Fruit fly (Drosophila melanogaster) whole organism, embryonic: ENCODE measurements around the gene cic.

Experiments used
- Adf1 ChIP-seq: fragments of 200-800 bp; sonication (Bioruptor generic); IDR thresholded peaks from 2 replicates; pipeline ENCODE4 v1.3.6; 2022; ENCODE audit warnings: missing biosample characterization, missing genetic modification characterization
- CG10979 ChIP-seq: fragments of 200-800 bp; sonication (Bioruptor generic); optimal IDR thresholded peaks from 2 replicates; lab custom pipeline; 2018; ENCODE audit warnings: missing biosample characterization, mild to moderate bottlenecking, missing genetic modification characterization, moderate library complexity
- CG12391 ChIP-seq: fragments of 200-800 bp; sonication (Bioruptor generic); optimal IDR thresholded peaks from 3 replicates; lab custom pipeline; 2018; ENCODE audit warnings: missing biosample characterization, mild to moderate bottlenecking, missing genetic modification characterization, moderate library complexity
- CG12769 ChIP-seq: fragments of 200-800 bp; sonication (Bioruptor generic); optimal IDR thresholded peaks from 2 replicates; lab custom pipeline; 2019; ENCODE audit warnings: missing biosample characterization, mild to moderate bottlenecking, missing genetic modification characterization, moderate library complexity
- CG14860 ChIP-seq: fragments of 200-800 bp; sonication (Bioruptor generic); IDR thresholded peaks from 3 replicates; pipeline ENCODE4 v1.3.6; 2022; ENCODE audit warnings: missing biosample characterization, missing genetic modification characterization; ENCODE audit not compliant: partially characterized antibody
- CG15479 ChIP-seq: fragments of 200-800 bp; sonication (Bioruptor generic); optimal IDR thresholded peaks from 3 replicates; lab custom pipeline; 2019; ENCODE audit warnings: missing biosample characterization, mild to moderate bottlenecking, missing genetic modification characterization, moderate library complexity
- CG17385 ChIP-seq: fragments of 200-800 bp; sonication (Bioruptor generic); optimal IDR thresholded peaks from 3 replicates; lab custom pipeline; 2018; ENCODE audit warnings: missing biosample characterization, mild to moderate bottlenecking, missing genetic modification characterization
- CG1832 ChIP-seq: fragments of 200-800 bp; sonication (Bioruptor generic); optimal IDR thresholded peaks from 2 replicates; lab custom pipeline; 2017; ENCODE audit warnings: missing biosample characterization, mild to moderate bottlenecking, missing genetic modification characterization, inconsistent platforms
- CG2199 ChIP-seq: fragments of 200-800 bp; sonication (Bioruptor generic); IDR thresholded peaks from 3 replicates; pipeline ENCODE4 v1.3.6; 2022; ENCODE audit warnings: missing biosample characterization, missing genetic modification characterization
- CG4360 ChIP-seq: fragments of 200-800 bp; sonication (Bioruptor generic); IDR thresholded peaks from 2 replicates; pipeline ENCODE4 v1.3.6; 2022; ENCODE audit warnings: missing biosample characterization, missing genetic modification characterization
- CG4820 ChIP-seq: fragments of 200-800 bp; sonication (Bioruptor generic); optimal IDR thresholded peaks from 3 replicates; lab custom pipeline; 2016; ENCODE audit warnings: missing biosample characterization, missing genetic modification characterization
- CG9437 ChIP-seq: fragments of 200-800 bp; sonication (Bioruptor generic); optimal IDR thresholded peaks from 2 replicates; lab custom pipeline; 2018; ENCODE audit warnings: missing biosample characterization, mild to moderate bottlenecking, missing genetic modification characterization
- CG9817 ChIP-seq: fragments of 200-800 bp; sonication (Bioruptor generic); optimal IDR thresholded peaks from 2 replicates; lab custom pipeline; 2018; ENCODE audit warnings: missing biosample characterization, mild to moderate bottlenecking, missing genetic modification characterization, moderate library complexity
- CG9932 ChIP-seq: fragments of 200-800 bp; sonication (Bioruptor generic); IDR thresholded peaks from 2 replicates; pipeline ENCODE4 v1.3.6; 2022; ENCODE audit warnings: missing biosample characterization, missing genetic modification characterization
- D ChIP-seq, 2 experiments: fragments of 200-800 bp in 1 of 2; fragments of >200 bp in 1 of 2; sonication (Bioruptor generic) in 1 of 2; optimal IDR thresholded peaks; 2 replicates in 1 of 2; 3 replicates in 1 of 2; lab custom pipeline; 2017; ENCODE audit warnings: mild to moderate bottlenecking in 1 of 2, missing biosample characterization in 1 of 2, missing genetic modification characterization in 1 of 2, missing genetic modification reagents in 1 of 2
- D19B ChIP-seq: fragments of 200-800 bp; sonication (Bioruptor generic); optimal IDR thresholded peaks from 2 replicates; lab custom pipeline; 2017; ENCODE audit warnings: missing biosample characterization, mild to moderate bottlenecking, missing genetic modification characterization
- Dll ChIP-seq: fragments of 200-800 bp; sonication (Bioruptor generic); IDR thresholded peaks from 4 replicates; pipeline ENCODE4 v1.3.6; 2022; ENCODE audit warnings: missing biosample characterization, missing genetic modification characterization; ENCODE audit not compliant: partially characterized antibody
- Doc3 ChIP-seq: fragments of 200-800 bp; sonication (Bioruptor generic); IDR thresholded peaks from 3 replicates; pipeline ENCODE4 v1.3.6; 2022; ENCODE audit warnings: missing biosample characterization, missing genetic modification characterization; ENCODE audit not compliant: partially characterized antibody
- E2f1 ChIP-seq: fragments of 200-800 bp; sonication (Bioruptor generic); IDR thresholded peaks from 2 replicates; pipeline ENCODE4 v1.3.6; 2022; ENCODE audit warnings: missing biosample characterization, missing genetic modification characterization
- Elba2 ChIP-seq: fragments of 200-800 bp; sonication (Bioruptor generic); optimal IDR thresholded peaks from 3 replicates; lab custom pipeline; 2016; ENCODE audit warnings: missing biosample characterization, missing genetic modification characterization
- HLHmδ ChIP-seq: fragments of 200-800 bp; sonication (Bioruptor generic); optimal IDR thresholded peaks from 2 replicates; lab custom pipeline; 2018; ENCODE audit warnings: missing biosample characterization, mild to moderate bottlenecking, missing genetic modification characterization, moderate library complexity
- Mrtf ChIP-seq: fragments of 200-800 bp; sonication (Bioruptor generic); IDR thresholded peaks from 3 replicates; pipeline ENCODE4 v1.3.6; 2022; ENCODE audit warnings: missing biosample characterization, missing genetic modification characterization
- NC2α ChIP-seq: fragments of 200-800 bp; sonication (Bioruptor generic); optimal IDR thresholded peaks from 2 replicates; lab custom pipeline; 2016; ENCODE audit warnings: missing biosample characterization, missing genetic modification characterization
- Pdp1 ChIP-seq, 2 experiments: fragments of 200-800 bp; sonication (Bioruptor generic); optimal IDR thresholded peaks; 3 replicates each; lab custom pipeline; 2016; ENCODE audit warnings: missing biosample characterization in 2 of 2, missing genetic modification characterization in 2 of 2, mild to moderate bottlenecking in 1 of 2, moderate library complexity in 1 of 2
- Scr ChIP-seq: fragments of 200-800 bp; sonication (Bioruptor generic); IDR thresholded peaks from 2 replicates; pipeline ENCODE4 v1.3.6; 2022; ENCODE audit warnings: missing biosample characterization, missing genetic modification characterization; ENCODE audit not compliant: partially characterized antibody
- Sox102F ChIP-seq: fragments of 200-800 bp; sonication (Bioruptor generic); optimal IDR thresholded peaks from 2 replicates; lab custom pipeline; 2018; ENCODE audit warnings: missing biosample characterization, mild to moderate bottlenecking, missing genetic modification characterization, moderate library complexity
- Tbp ChIP-seq: fragments of >200 bp; optimal IDR thresholded peaks from 2 replicates; lab custom pipeline; 2018; ENCODE audit warnings: missing biosample characterization, missing genetic modification characterization
- Trl ChIP-seq, 3 experiments: fragments of >200 bp in 2 of 3; fragments of 200-800 bp in 1 of 3; sonication (Bioruptor generic) in 1 of 3; optimal IDR thresholded peaks; 2 replicates in 1 of 3; 3 replicates in 2 of 3; lab custom pipeline; 2016 to 2017; ENCODE audit warnings: missing biosample characterization in 1 of 3, missing genetic modification characterization in 1 of 3
- Xbp1 ChIP-seq: fragments of 200-800 bp; sonication (Bioruptor generic); optimal IDR thresholded peaks from 3 replicates; lab custom pipeline; 2016; ENCODE audit warnings: missing biosample characterization, mild to moderate bottlenecking, missing genetic modification characterization
- ase ChIP-seq: fragments of 200-800 bp; sonication (Bioruptor generic); IDR thresholded peaks from 3 replicates; pipeline ENCODE4 v1.3.6; 2022; ENCODE audit warnings: missing biosample characterization, missing genetic modification characterization
- bsh ChIP-seq, 2 experiments: fragments of 200-800 bp; sonication (Bioruptor generic); optimal IDR thresholded peaks; 2 replicates each; lab custom pipeline; 2017 to 2018; ENCODE audit warnings: mild to moderate bottlenecking in 2 of 2, missing biosample characterization in 2 of 2, missing genetic modification characterization in 2 of 2, moderate library complexity in 1 of 2
- cad ChIP-seq: fragments of >200 bp; optimal IDR thresholded peaks from 2 replicates; lab custom pipeline; 2017; ENCODE audit warnings: missing biosample characterization, missing genetic modification characterization
- cg ChIP-seq: fragments of 200-800 bp; sonication (Bioruptor generic); optimal IDR thresholded peaks from 3 replicates; lab custom pipeline; 2019; ENCODE audit warnings: missing biosample characterization, mild to moderate bottlenecking, missing genetic modification characterization, moderate library complexity
- croc ChIP-seq: fragments of 200-800 bp; sonication (Bioruptor generic); conservative IDR thresholded peaks from 3 replicates; pipeline ENCODE4 v1.3.6; 2022; ENCODE audit warnings: missing biosample characterization, missing genetic modification characterization
- crol ChIP-seq: fragments of 200-800 bp; sonication (Bioruptor generic); IDR thresholded peaks from 2 replicates; pipeline ENCODE4 v1.3.6; 2022; ENCODE audit warnings: missing biosample characterization, missing genetic modification characterization
- dimm ChIP-seq: fragments of 200-800 bp; sonication (Bioruptor generic); IDR thresholded peaks from 2 replicates; pipeline ENCODE4 v1.3.6; 2022; ENCODE audit warnings: missing biosample characterization, missing genetic modification characterization
- exex ChIP-seq: fragments of 200-800 bp; sonication (Bioruptor generic); optimal IDR thresholded peaks from 4 replicates; lab custom pipeline; 2018; ENCODE audit warnings: missing biosample characterization, mild to moderate bottlenecking, missing genetic modification characterization, moderate library complexity
- hkb ChIP-seq, 2 experiments: fragments of 200-800 bp in 1 of 2; fragments of >200 bp in 1 of 2; sonication (Bioruptor generic) in 1 of 2; IDR thresholded peaks in 1 of 2; optimal IDR thresholded peaks in 1 of 2; 2 replicates each; pipeline versions ENCODE4 v1.3.6 to Lab custom; 2017 to 2022; ENCODE audit warnings: missing biosample characterization in 1 of 2, missing genetic modification characterization in 1 of 2
- kni ChIP-seq: fragments of 200-800 bp; sonication (Bioruptor generic); optimal IDR thresholded peaks from 3 replicates; lab custom pipeline; 2017; ENCODE audit warnings: mild to moderate bottlenecking, missing biosample characterization, missing genetic modification reagents, missing genetic modification characterization
- nom ChIP-seq: fragments of 200-800 bp; sonication (Bioruptor generic); optimal IDR thresholded peaks from 2 replicates; lab custom pipeline; 2017; ENCODE audit warnings: missing biosample characterization, missing genetic modification characterization, mild to moderate bottlenecking, moderate library complexity, missing genetic modification reagents
- seq ChIP-seq: fragments of 200-800 bp; sonication (Bioruptor generic); IDR thresholded peaks from 2 replicates; pipeline ENCODE4 v1.3.6; 2022; ENCODE audit warnings: missing biosample characterization, missing genetic modification characterization
- sqz ChIP-seq: fragments of 200-800 bp; sonication (Bioruptor generic); optimal IDR thresholded peaks from 3 replicates; lab custom pipeline; 2018; ENCODE audit warnings: missing biosample characterization, mild to moderate bottlenecking, missing genetic modification characterization
- tap ChIP-seq: fragments of 200-800 bp; optimal IDR thresholded peaks from 3 replicates; lab custom pipeline; 2019; ENCODE audit warnings: missing biosample characterization, mild to moderate bottlenecking, missing genetic modification characterization, moderate library complexity
- yki ChIP-seq: fragments of >200 bp; optimal IDR thresholded peaks from 3 replicates; lab custom pipeline; 2018

Gene cic

DNA sequence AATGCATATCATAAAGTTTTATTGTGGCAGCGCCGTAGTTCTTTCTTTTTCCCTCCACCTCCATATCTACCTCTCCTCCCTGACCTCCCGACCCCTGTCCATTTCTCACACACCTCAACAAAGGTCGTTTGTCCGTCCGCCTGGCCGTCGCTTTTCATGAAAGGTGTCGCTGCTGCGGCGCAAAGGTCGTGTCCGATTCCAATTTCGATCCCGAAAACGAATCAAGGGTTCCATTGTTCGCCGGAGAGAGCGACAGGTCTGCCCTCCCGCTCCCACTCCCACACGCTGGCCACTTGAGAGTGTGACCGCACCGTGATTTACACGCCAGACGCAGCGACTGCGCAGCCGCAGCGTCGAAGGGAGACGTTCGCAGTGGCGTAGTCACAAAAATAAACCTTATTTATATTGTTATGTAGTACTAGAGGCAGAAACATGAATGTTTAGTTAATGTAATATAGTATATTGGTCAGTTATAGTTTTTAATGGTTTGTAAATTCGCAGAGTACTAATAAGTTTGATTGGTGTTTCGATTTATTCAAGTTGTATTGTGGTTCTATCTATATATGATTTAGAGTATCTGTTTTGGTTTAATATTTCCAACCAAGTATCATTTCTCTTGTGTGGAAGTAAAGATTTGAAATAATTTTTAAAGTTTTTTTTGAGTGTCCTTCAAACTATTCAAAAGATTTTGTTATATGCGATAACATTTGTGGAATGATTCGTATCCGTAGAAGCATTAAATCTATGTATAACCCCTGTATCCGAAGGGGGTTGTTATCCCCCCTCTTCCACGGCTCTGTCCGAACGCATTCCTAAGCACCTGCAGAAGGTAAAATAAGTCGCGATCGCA, 39.7 kb downstream of the cic start (continued):
- peak; percentile 67 for TF ChIP-seq CG9437 (GFP tag; lab: Kevin White, UChicago)
- no peak for TF ChIP-seq CG12769 (tag; lab: Kevin White, UChicago)
- TF ChIP-seq seq (GFP tag; lab: Robert Waterston, UW): no peak
- TF ChIP-seq ase (GFP tag; lab: Robert Waterston, UW): peak; percentile 29; the same call in 1 of the 3 replicates
- TF ChIP-seq kni (GFP tag; lab: Kevin White, UChicago): peak; percentile 90
- TF ChIP-seq Elba2: peak; percentile 50
- TF ChIP-seq tap: no peak
- peak; percentile 82 for TF ChIP-seq CG10979
- peak; percentile 92 for TF ChIP-seq crol (GFP tag; lab: Robert Waterston, UW)
- no peak for TF ChIP-seq hkb (optimal IDR thresholded peaks at IDR 0.05; lab: Kevin White, UChicago)
- no peak for TF ChIP-seq hkb (GFP tag; IDR thresholded peaks at IDR 0.05; lab: Robert Waterston, UW)
- no peak for TF ChIP-seq CG9817
- TF ChIP-seq CG4820 (GFP tag; lab: Kevin White, UChicago): peak; percentile 75
- TF ChIP-seq E2f1: no peak
- peak; percentile 63 for TF ChIP-seq Xbp1 (GFP tag; lab: Kevin White, UChicago)
- no peak for TF ChIP-seq cg (GFP tag; lab: Kevin White, UChicago)
- TF ChIP-seq CG12391 (tag; lab: Kevin White, UChicago): peak; percentile 69
- no peak for TF ChIP-seq D19B (GFP tag; lab: Kevin White, UChicago)
- no peak for TF ChIP-seq CG9932 (GFP tag; lab: Robert Waterston, UW)

dm6 chr3R:20292880-20293491, 40.4 kb downstream of the cic start:
- TF ChIP-seq nom (GFP tag; lab: Kevin White, UChicago): peak; percentile 66
- peak; percentile 76 for TF ChIP-seq cg (GFP tag; lab: Kevin White, UChicago)
- no peak for TF ChIP-seq exex (tag; lab: Kevin White, UChicago)
- peak; percentile 57; the same call in 1 of the 2 replicates for TF ChIP-seq Adf1
- peak; percentile 26; the same call in 1 of the 4 replicates for TF ChIP-seq Dll (GFP tag; lab: Robert Waterston, UW)
- TF ChIP-seq Scr (GFP tag; lab: Robert Waterston, UW): peak; percentile 37; the same call in 1 of the 2 replicates
- peak; percentile 20; the same call in 1 of the 2 replicates for TF ChIP-seq CG4360
- peak; percentile 94 for TF ChIP-seq sqz
- TF ChIP-seq CG15479 (GFP tag; lab: Kevin White, UChicago): peak; percentile 94
- peak in 1 of 2 experiments; percentile 43 for TF ChIP-seq bsh (GFP tag; optimal IDR thresholded peaks at IDR 0.05; lab: Kevin White, UChicago)
- TF ChIP-seq CG1832 (GFP tag; lab: Kevin White, UChicago): peak; percentile 26
- 0 out of 3 replicates have a peak, but pooled peaks have one; percentile 2 for TF ChIP-seq croc
- peak; percentile 38 for TF ChIP-seq HLHmδ (GFP tag; lab: Kevin White, UChicago)
- 0 out of 3 replicates have a peak, but pooled peaks have one; percentile 9 for TF ChIP-seq CG14860 (GFP tag; lab: Robert Waterston, UW)
- TF ChIP-seq D (optimal IDR thresholded peaks at IDR 0.05; lab: Kevin White, UChicago): peak; percentile 85
- TF ChIP-seq D (GFP tag; optimal IDR thresholded peaks at IDR 0.05; lab: Kevin White, UChicago): no peak
- peak; percentile 38; the same call in 1 of the 3 replicates for TF ChIP-seq CG2199 (GFP tag; lab: Robert Waterston, UW)
- peak; percentile 72 for TF ChIP-seq cad (GFP tag; lab: Kevin White, UChicago)
- no peak for TF ChIP-seq Mrtf (GFP tag; lab: Robert Waterston, UW)
- TF ChIP-seq Doc3 (GFP tag; lab: Robert Waterston, UW): 0 out of 3 replicates have a peak, but pooled peaks have one; percentile 14
- peak in 1 of 2 experiments; percentile 40 for TF ChIP-seq Pdp1 (GFP tag; optimal IDR thresholded peaks at IDR 0.05; lab: Kevin White, UChicago)
- no peak for TF ChIP-seq CG17385 (GFP tag; lab: Kevin White, UChicago)
- TF ChIP-seq dimm: no peak
- TF ChIP-seq Tbp (GFP tag; lab: Kevin White, UChicago): no peak
- peak; percentile 52 to 88 for TF ChIP-seq Trl (optimal IDR thresholded peaks at IDR 0.05; lab: Kevin White, UChicago)
- TF ChIP-seq Trl (GFP tag; optimal IDR thresholded peaks at IDR 0.05; lab: Kevin White, UChicago): no peak
- TF ChIP-seq Sox102F (GFP tag; lab: Kevin White, UChicago): no peak
- TF ChIP-seq NC2α (GFP tag; lab: Kevin White, UChicago): no peak
- peak; percentile 76 for TF ChIP-seq yki (lab: Kevin White, UChicago)
